Fruit fly (Drosophila melanogaster) whole organism, embryonic: ENCODE measurements around the gene CG32237.

Experiments used
- Aef1 ChIP-seq: fragments of 200-800 bp; sonication (Bioruptor generic); IDR thresholded peaks from 3 replicates; pipeline ENCODE4 v1.3.6; 2022; ENCODE audit warnings: missing biosample characterization, missing genetic modification characterization
- CG10274 ChIP-seq: fragments of 200-800 bp; sonication (Bioruptor generic); optimal IDR thresholded peaks from 3 replicates; lab custom pipeline; 2017; ENCODE audit warnings: missing biosample characterization, mild to moderate bottlenecking, missing genetic modification characterization
- CG15601 ChIP-seq: fragments of 200-800 bp; sonication (Bioruptor generic); optimal IDR thresholded peaks from 3 replicates; lab custom pipeline; 2019; ENCODE audit warnings: missing biosample characterization, mild to moderate bottlenecking, missing genetic modification characterization, moderate library complexity
- CG17612 ChIP-seq: fragments of 200-800 bp; sonication (Bioruptor generic); IDR thresholded peaks from 2 replicates; pipeline ENCODE4 v1.3.6; 2022; ENCODE audit warnings: missing biosample characterization, missing genetic modification characterization
- CG2120 ChIP-seq: fragments of 200-800 bp; sonication (Bioruptor generic); optimal IDR thresholded peaks from 3 replicates; lab custom pipeline; 2016; ENCODE audit warnings: missing biosample characterization, missing genetic modification characterization
- CG2889 ChIP-seq: fragments of 200-800 bp; sonication (Bioruptor generic); IDR thresholded peaks from 3 replicates; pipeline ENCODE4 v1.3.6; 2022; ENCODE audit warnings: missing biosample characterization, missing genetic modification characterization
- CG3065 ChIP-seq: fragments of 200-800 bp; sonication (Bioruptor generic); optimal IDR thresholded peaks from 2 replicates; lab custom pipeline; 2016; ENCODE audit warnings: missing biosample characterization, missing genetic modification characterization
- CG31365 ChIP-seq: fragments of 200-800 bp; sonication (Bioruptor generic); optimal IDR thresholded peaks from 2 replicates; lab custom pipeline; 2018; ENCODE audit warnings: missing biosample characterization, mild to moderate bottlenecking, missing genetic modification characterization
- CG32532 ChIP-seq: fragments of 200-800 bp; sonication (Bioruptor generic); IDR thresholded peaks from 2 replicates; pipeline ENCODE4 v1.3.6; 2022; ENCODE audit warnings: missing biosample characterization, missing genetic modification characterization
- CG32767 ChIP-seq: fragments of 200-800 bp; sonication (Bioruptor generic); IDR thresholded peaks from 2 replicates; pipeline ENCODE4 v1.3.6; 2022; ENCODE audit warnings: missing biosample characterization, missing genetic modification characterization
- CG3838 ChIP-seq: fragments of 200-800 bp; sonication (Bioruptor generic); optimal IDR thresholded peaks from 3 replicates; lab custom pipeline; 2016; ENCODE audit warnings: missing biosample characterization, missing genetic modification characterization
- CG6791 ChIP-seq: fragments of 200-800 bp; sonication (Bioruptor generic); IDR thresholded peaks from 3 replicates; pipeline ENCODE4 v1.3.6; 2022; ENCODE audit warnings: missing biosample characterization, missing genetic modification characterization; ENCODE audit not compliant: partially characterized antibody
- CG6854 ChIP-seq: fragments of 200-800 bp; sonication (Bioruptor generic); optimal IDR thresholded peaks from 3 replicates; lab custom pipeline; 2017; ENCODE audit warnings: missing biosample characterization, mild to moderate bottlenecking, missing genetic modification characterization
- CG7372 ChIP-seq: fragments of 200-800 bp; sonication (Bioruptor generic); IDR thresholded peaks from 2 replicates; pipeline ENCODE4 v1.3.6; 2022; ENCODE audit warnings: missing biosample characterization, missing genetic modification characterization
- CG7556 ChIP-seq: fragments of 200-800 bp; sonication (Bioruptor generic); optimal IDR thresholded peaks from 2 replicates; lab custom pipeline; 2017; ENCODE audit warnings: missing biosample characterization, mild to moderate bottlenecking, missing genetic modification characterization
- CG7786 ChIP-seq: fragments of 200-800 bp; sonication (Bioruptor generic); optimal IDR thresholded peaks from 2 replicates; lab custom pipeline; 2016; ENCODE audit warnings: missing biosample characterization, missing genetic modification characterization
- CG8281 ChIP-seq: fragments of 200-800 bp; sonication (Bioruptor generic); optimal IDR thresholded peaks from 2 replicates; lab custom pipeline; 2018; ENCODE audit warnings: missing biosample characterization, mild to moderate bottlenecking, missing genetic modification characterization, moderate library complexity
- Camta ChIP-seq: fragments of 200-800 bp; sonication (Bioruptor generic); optimal IDR thresholded peaks from 2 replicates; lab custom pipeline; 2016; ENCODE audit warnings: missing biosample characterization, missing genetic modification characterization
- Doc2 ChIP-seq: fragments of 200-800 bp; sonication (Bioruptor generic); IDR thresholded peaks from 2 replicates; pipeline ENCODE4 v1.3.6; 2022; ENCODE audit warnings: missing biosample characterization, missing genetic modification characterization
- Dp ChIP-seq: fragments of 200-800 bp; sonication (Bioruptor generic); optimal IDR thresholded peaks from 2 replicates; lab custom pipeline; 2018; ENCODE audit warnings: missing biosample characterization, mild to moderate bottlenecking, missing genetic modification characterization, moderate library complexity
- Eip74EF ChIP-seq, 2 experiments: fragments of 200-800 bp in 1 of 2; fragments of >200 bp in 1 of 2; sonication (Bioruptor generic) in 1 of 2; optimal IDR thresholded peaks; 2 replicates each; lab custom pipeline; 2017 to 2019; ENCODE audit warnings: missing biosample characterization in 2 of 2, missing genetic modification characterization in 2 of 2, mild to moderate bottlenecking in 1 of 2, moderate library complexity in 1 of 2
- Fer1 ChIP-seq: fragments of 200-800 bp; sonication (Bioruptor generic); optimal IDR thresholded peaks from 2 replicates; lab custom pipeline; 2017; ENCODE audit warnings: missing biosample characterization, mild to moderate bottlenecking, missing genetic modification characterization
- Hand ChIP-seq: fragments of 200-800 bp; sonication (Bioruptor generic); optimal IDR thresholded peaks from 2 replicates; lab custom pipeline; 2017; ENCODE audit warnings: mild to moderate bottlenecking, missing biosample characterization, missing genetic modification reagents, missing genetic modification characterization
- Kr ChIP-seq: fragments of 200-800 bp; sonication (Bioruptor generic); optimal IDR thresholded peaks from 2 replicates; lab custom pipeline; 2017; ENCODE audit warnings: missing biosample characterization, mild to moderate bottlenecking, missing genetic modification characterization
- NFAT ChIP-seq: fragments of 200-800 bp; sonication (Bioruptor generic); IDR thresholded peaks from 2 replicates; pipeline ENCODE4 v1.3.6; 2022; ENCODE audit warnings: missing biosample characterization, missing genetic modification characterization
- NfI ChIP-seq: fragments of 200-800 bp; sonication (Bioruptor generic); optimal IDR thresholded peaks from 3 replicates; lab custom pipeline; 2018; ENCODE audit warnings: missing biosample characterization, mild to moderate bottlenecking, missing genetic modification characterization, moderate library complexity
- Pdp1 ChIP-seq, 2 experiments: fragments of 200-800 bp; sonication (Bioruptor generic); optimal IDR thresholded peaks; 3 replicates each; lab custom pipeline; 2016; ENCODE audit warnings: missing biosample characterization in 2 of 2, missing genetic modification characterization in 2 of 2, mild to moderate bottlenecking in 1 of 2, moderate library complexity in 1 of 2
- Six4 ChIP-seq: fragments of 200-800 bp; sonication (Bioruptor generic); optimal IDR thresholded peaks from 2 replicates; lab custom pipeline; 2016; ENCODE audit warnings: missing biosample characterization, missing genetic modification characterization
- bowl ChIP-seq: fragments of 200-800 bp; sonication (Bioruptor generic); IDR thresholded peaks from 2 replicates; pipeline ENCODE4 v1.3.6; 2022; ENCODE audit warnings: missing biosample characterization, missing genetic modification characterization
- bsh ChIP-seq, 2 experiments: fragments of 200-800 bp; sonication (Bioruptor generic); optimal IDR thresholded peaks; 2 replicates each; lab custom pipeline; 2017 to 2018; ENCODE audit warnings: mild to moderate bottlenecking in 2 of 2, missing biosample characterization in 2 of 2, missing genetic modification characterization in 2 of 2, moderate library complexity in 1 of 2
- btn ChIP-seq: fragments of 200-800 bp; sonication (Bioruptor generic); optimal IDR thresholded peaks from 2 replicates; lab custom pipeline; 2016; ENCODE audit warnings: missing biosample characterization, missing genetic modification characterization
- cas ChIP-seq: fragments of 200-800 bp; sonication (Bioruptor generic); IDR thresholded peaks from 2 replicates; pipeline ENCODE4 v1.3.6; 2022; ENCODE audit warnings: missing biosample characterization, missing genetic modification characterization
- chm ChIP-seq: fragments of 200-800 bp; sonication (Bioruptor generic); IDR thresholded peaks from 2 replicates; pipeline ENCODE4 v1.3.6; 2022; ENCODE audit warnings: missing biosample characterization, missing genetic modification characterization
- chn ChIP-seq: fragments of 200-800 bp; sonication (Bioruptor generic); optimal IDR thresholded peaks from 2 replicates; lab custom pipeline; 2016; ENCODE audit warnings: missing biosample characterization, missing genetic modification characterization
- dan ChIP-seq: fragments of 200-800 bp; sonication (Bioruptor generic); IDR thresholded peaks from 2 replicates; pipeline ENCODE4 v1.3.6; 2022; ENCODE audit warnings: missing biosample characterization, missing genetic modification characterization
- danr ChIP-seq: fragments of 200-800 bp; sonication (Bioruptor generic); IDR thresholded peaks from 2 replicates; pipeline ENCODE4 v1.3.6; 2022; ENCODE audit warnings: missing biosample characterization, missing genetic modification characterization
- dimm ChIP-seq: fragments of 200-800 bp; sonication (Bioruptor generic); IDR thresholded peaks from 2 replicates; pipeline ENCODE4 v1.3.6; 2022; ENCODE audit warnings: missing biosample characterization, missing genetic modification characterization
- ems ChIP-seq: fragments of 200-800 bp; sonication (Bioruptor generic); optimal IDR thresholded peaks from 3 replicates; lab custom pipeline; 2016; ENCODE audit warnings: missing biosample characterization, missing genetic modification characterization
- fd3F ChIP-seq: fragments of 200-800 bp; sonication (Bioruptor generic); optimal IDR thresholded peaks from 2 replicates; lab custom pipeline; 2018; ENCODE audit warnings: missing biosample characterization, mild to moderate bottlenecking, missing genetic modification characterization, moderate library complexity
- gsb-n ChIP-seq: fragments of 200-800 bp; sonication (Bioruptor generic); optimal IDR thresholded peaks from 3 replicates; lab custom pipeline; 2018; ENCODE audit warnings: missing biosample characterization, mild to moderate bottlenecking, missing genetic modification characterization
- kah ChIP-seq: fragments of 200-800 bp; sonication (Bioruptor generic); optimal IDR thresholded peaks from 2 replicates; lab custom pipeline; 2018; ENCODE audit warnings: missing biosample characterization, mild to moderate bottlenecking, missing genetic modification characterization
- kni ChIP-seq: fragments of 200-800 bp; sonication (Bioruptor generic); optimal IDR thresholded peaks from 3 replicates; lab custom pipeline; 2017; ENCODE audit warnings: mild to moderate bottlenecking, missing biosample characterization, missing genetic modification reagents, missing genetic modification characterization
- prd ChIP-seq, 3 experiments: fragments of >200 bp in 2 of 3; fragments of 200-800 bp in 1 of 3; sonication (Bioruptor generic) in 1 of 3; optimal IDR thresholded peaks in 2 of 3; IDR thresholded peaks in 1 of 3; 2 replicates in 2 of 3; 3 replicates in 1 of 3; pipeline versions ENCODE4 v1.3.6 to Lab custom; 2017 to 2022; ENCODE audit warnings: missing biosample characterization in 1 of 3, missing genetic modification characterization in 1 of 3
- psq ChIP-seq: fragments of 200-800 bp; sonication (Bioruptor generic); optimal IDR thresholded peaks from 2 replicates; lab custom pipeline; 2017; ENCODE audit warnings: missing biosample characterization, missing genetic modification characterization
- sc ChIP-seq, 3 experiments: fragments of >200 bp in 2 of 3; fragments of 200-800 bp in 1 of 3; sonication (Bioruptor generic) in 1 of 3; optimal IDR thresholded peaks; 2 replicates in 2 of 3; 3 replicates in 1 of 3; lab custom pipeline; 2017; ENCODE audit warnings: mild to moderate bottlenecking in 1 of 3, missing biosample characterization in 1 of 3, missing genetic modification characterization in 1 of 3, missing genetic modification reagents in 1 of 3
- sd ChIP-seq: fragments of 200-800 bp; sonication (Bioruptor generic); optimal IDR thresholded peaks from 3 replicates; lab custom pipeline; 2018; ENCODE audit warnings: missing biosample characterization, mild to moderate bottlenecking, missing genetic modification characterization, moderate library complexity
- sisA ChIP-seq: fragments of 200-800 bp; sonication (Bioruptor generic); IDR thresholded peaks from 2 replicates; pipeline ENCODE4 v1.3.6; 2022; ENCODE audit warnings: missing biosample characterization, missing genetic modification characterization
- sug ChIP-seq: fragments of 200-800 bp; optimal IDR thresholded peaks from 2 replicates; lab custom pipeline; 2019; ENCODE audit warnings: missing biosample characterization, mild to moderate bottlenecking, missing genetic modification characterization, moderate library complexity
- tin ChIP-seq: fragments of 200-800 bp; sonication (Bioruptor generic); optimal IDR thresholded peaks from 3 replicates; lab custom pipeline; 2016; ENCODE audit warnings: missing biosample characterization, missing genetic modification characterization
- zen ChIP-seq: fragments of 200-800 bp; sonication (Bioruptor generic); optimal IDR thresholded peaks from 3 replicates; lab custom pipeline; 2018; ENCODE audit warnings: missing biosample characterization, mild to moderate bottlenecking, missing genetic modification characterization, moderate library complexity

Gene CG32237

dm6 chr3L:4852411-4853050 is at the start of gene CG32237 (continued):
- TF ChIP-seq CG7556 = peak; percentile 34
- TF ChIP-seq tin (GFP tag; lab: Kevin White, UChicago) = no peak
- no peak for TF ChIP-seq chn (GFP tag; lab: Kevin White, UChicago)
- TF ChIP-seq Six4 (GFP tag; lab: Kevin White, UChicago) = no peak
- TF ChIP-seq kah (GFP tag; lab: Kevin White, UChicago) = no peak
- no peak for TF ChIP-seq Aef1 (GFP tag; lab: Robert Waterston, UW)
- TF ChIP-seq CG7786 (GFP tag; lab: Kevin White, UChicago) = no peak
- TF ChIP-seq ems (GFP tag; lab: Kevin White, UChicago) = no peak
- TF ChIP-seq Pdp1 (GFP tag; optimal IDR thresholded peaks at IDR 0.05; lab: Kevin White, UChicago) = no peak
- TF ChIP-seq CG3838 (GFP tag; lab: Kevin White, UChicago) = no peak
- no peak for TF ChIP-seq sisA
- peak; percentile 27 for TF ChIP-seq gsb-n (tag; lab: Kevin White, UChicago)
- peak; percentile 36 for TF ChIP-seq Fer1 (GFP tag; lab: Kevin White, UChicago)
- TF ChIP-seq NFAT = no peak
- no peak for TF ChIP-seq dimm (GFP tag; lab: Robert Waterston, UW)
- peak; percentile 43 for TF ChIP-seq fd3F (GFP tag; lab: Kevin White, UChicago)
- TF ChIP-seq kni = no peak
- no peak for TF ChIP-seq CG15601 (tag; lab: Kevin White, UChicago)
- TF ChIP-seq CG2120 (GFP tag; lab: Kevin White, UChicago) = no peak
- no peak for TF ChIP-seq zen
- no peak for TF ChIP-seq sc (optimal IDR thresholded peaks at IDR 0.05; lab: Kevin White, UChicago)
- no peak for TF ChIP-seq sc (GFP tag; optimal IDR thresholded peaks at IDR 0.05; lab: Kevin White, UChicago)
- TF ChIP-seq CG32767 (GFP tag; lab: Robert Waterston, UW) = no peak
- no peak for TF ChIP-seq bowl (GFP tag; lab: Robert Waterston, UW)
- no peak for TF ChIP-seq prd (optimal IDR thresholded peaks at IDR 0.05; lab: Kevin White, UChicago)
- no peak for TF ChIP-seq prd (GFP tag; IDR thresholded peaks at IDR 0.05; lab: Robert Waterston, UW)
- TF ChIP-seq CG31365 (tag; lab: Kevin White, UChicago) = no peak
- TF ChIP-seq CG8281 (tag; lab: Kevin White, UChicago) = no peak
- no peak for TF ChIP-seq CG17612 (GFP tag; lab: Robert Waterston, UW)
- no peak for TF ChIP-seq NfI (GFP tag; lab: Kevin White, UChicago)
- no peak for TF ChIP-seq bsh (GFP tag; optimal IDR thresholded peaks at IDR 0.05; lab: Kevin White, UChicago)
- no peak for TF ChIP-seq btn (GFP tag; lab: Kevin White, UChicago)
- no peak for TF ChIP-seq Camta (GFP tag; lab: Kevin White, UChicago)
- TF ChIP-seq Eip74EF (GFP tag; optimal IDR thresholded peaks at IDR 0.05; lab: Kevin White, UChicago) = peak in 1 of 2 experiments; percentile 69
- no peak for TF ChIP-seq cas (GFP tag; lab: Robert Waterston, UW)
- TF ChIP-seq sug (tag; lab: Kevin White, UChicago) = peak; percentile 14
- no peak for TF ChIP-seq CG10274 (GFP tag; lab: Kevin White, UChicago)
- TF ChIP-seq Doc2 = no peak
- no peak for TF ChIP-seq danr
- no peak for TF ChIP-seq CG6854 (GFP tag; lab: Kevin White, UChicago)
- TF ChIP-seq CG7372 = 0 out of 2 replicates have a peak, but pooled peaks have one; percentile 9
- no peak for TF ChIP-seq Dp (GFP tag; lab: Kevin White, UChicago)
- TF ChIP-seq CG6791 (GFP tag; lab: Robert Waterston, UW) = no peak
- TF ChIP-seq Kr (GFP tag; lab: Kevin White, UChicago) = no peak
- no peak for TF ChIP-seq dan (GFP tag; lab: Robert Waterston, UW)
- TF ChIP-seq sd (tag; lab: Kevin White, UChicago) = no peak
- no peak for TF ChIP-seq psq (GFP tag; lab: Kevin White, UChicago)
- no peak for TF ChIP-seq CG3065 (GFP tag; lab: Kevin White, UChicago)
- TF ChIP-seq CG32532 (GFP tag; lab: Robert Waterston, UW) = no peak
- TF ChIP-seq CG2889 = no peak
- no peak for TF ChIP-seq Hand (GFP tag; lab: Kevin White, UChicago)
- TF ChIP-seq chm (GFP tag; lab: Robert Waterston, UW) = no peak
